Fruit fly (Drosophila melanogaster): ENCODE data around the gene CG13473.

Gene CG13473

DNA sequence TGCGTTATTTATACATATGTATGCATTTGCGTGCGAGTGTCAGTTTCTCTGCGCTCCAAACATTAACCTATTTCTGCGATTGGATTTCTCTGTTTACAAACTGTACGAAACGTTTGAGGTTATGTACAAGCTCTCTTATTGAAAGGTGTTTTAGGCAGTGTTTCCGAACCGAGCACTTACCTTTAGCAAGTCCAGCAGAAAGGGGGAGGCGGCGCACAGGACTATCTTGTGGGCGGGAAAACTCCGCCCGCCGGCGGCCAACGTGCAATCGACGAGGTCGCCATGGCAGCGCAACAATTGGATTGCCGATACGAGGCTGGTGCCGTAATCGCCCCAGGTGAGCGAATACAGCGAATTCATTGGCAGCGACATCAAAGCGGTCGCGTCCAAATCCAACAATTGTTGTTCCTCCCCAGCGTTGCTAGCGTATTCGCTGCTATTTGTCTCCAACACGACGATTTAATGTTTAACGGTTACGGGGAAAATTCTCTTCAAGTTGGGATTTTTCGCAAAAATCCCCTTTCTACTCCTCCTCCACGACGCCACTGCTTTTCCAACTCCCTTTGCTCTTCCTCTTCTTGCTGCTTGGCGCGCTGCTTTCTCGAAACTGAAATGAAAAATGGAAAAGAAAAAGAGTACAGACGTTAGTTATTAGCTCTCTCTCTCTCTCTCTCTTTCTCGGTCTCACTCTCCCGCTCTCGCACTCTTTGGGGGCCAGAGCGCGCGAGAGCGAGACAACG lies 28.3 kb downstream of the CG13473 start (continued):
- peak; percentile 73 for TF ChIP-seq CG4328 (GFP tag; optimal IDR thresholded peaks at IDR 0.05)
- TF ChIP-seq CG7745 (tag; optimal IDR thresholded peaks at IDR 0.05), result no peak
- peak; percentile 81 for TF ChIP-seq CG7357 (GFP tag; IDR thresholded peaks at IDR 0.05)
- TF ChIP-seq wek (GFP tag; optimal IDR thresholded peaks at IDR 0.05), result peak; percentile 68
- peak; percentile 91 for TF ChIP-seq CG8944 (GFP tag; optimal IDR thresholded peaks at IDR 0.05)
- TF ChIP-seq CG5245 (GFP tag; optimal IDR thresholded peaks at IDR 0.05), result peak; percentile 77
- peak; percentile 84 for TF ChIP-seq Hr3 (GFP tag; optimal IDR thresholded peaks at IDR 0.05)
- peak; percentile 77; the same call in 1 of the 3 replicates for TF ChIP-seq CG3726 (GFP tag; IDR thresholded peaks at IDR 0.05)
- TF ChIP-seq CrebB (tag; optimal IDR thresholded peaks at IDR 0.05), result peak; percentile 64
- TF ChIP-seq Jarid2 (GFP tag; optimal IDR thresholded peaks at IDR 0.05), result peak; percentile 81
- peak; percentile 35 for TF ChIP-seq CG8478 (optimal IDR thresholded peaks at IDR 0.05)
- TF ChIP-seq CG8765 (GFP tag; IDR thresholded peaks at IDR 0.05), result peak; percentile 84
- peak; percentile 82 for TF ChIP-seq Side (GFP tag; optimal IDR thresholded peaks at IDR 0.05)
- TF ChIP-seq unpg (GFP tag; optimal IDR thresholded peaks at IDR 0.05), result peak; percentile 86
- peak; percentile 30 for TF ChIP-seq ac (GFP tag; optimal IDR thresholded peaks at IDR 0.05)
- TF ChIP-seq HLH4C (GFP tag; IDR thresholded peaks at IDR 0.05; ENCODE audit: partially characterized antibody), result no peak
- peak; percentile 88 for TF ChIP-seq CG4282 (GFP tag; optimal IDR thresholded peaks at IDR 0.05)
- TF ChIP-seq onecut (GFP tag; IDR thresholded peaks at IDR 0.05), result peak; percentile 85
- TF ChIP-seq CG14014 (GFP tag; IDR thresholded peaks at IDR 0.05), result peak; percentile 92
- peak; percentile 46 for TF ChIP-seq Sry-δ (GFP tag; optimal IDR thresholded peaks at IDR 0.05)
- TF ChIP-seq Xrp1 (GFP tag; IDR thresholded peaks at IDR 0.05), result peak; percentile 88
- TF ChIP-seq D19A (tag; optimal IDR thresholded peaks at IDR 0.05), result peak; percentile 68
- TF ChIP-seq lilli (GFP tag; optimal IDR thresholded peaks at IDR 0.05), result peak; percentile 95
- TF ChIP-seq HmgD (GFP tag; optimal IDR thresholded peaks at IDR 0.05), result peak; percentile 81
- peak; percentile 95 for TF ChIP-seq CG9609 (GFP tag; optimal IDR thresholded peaks at IDR 0.05)
- peak; percentile 98 for TF ChIP-seq Med (GFP tag)
- peak; percentile 90 for TF ChIP-seq NfI (GFP tag; optimal IDR thresholded peaks at IDR 0.05)
- TF ChIP-seq Kr (GFP tag; optimal IDR thresholded peaks at IDR 0.05), result no peak
- TF ChIP-seq CG11085 (GFP tag; IDR thresholded peaks at IDR 0.05), result peak; percentile 87
- TF ChIP-seq CG17186 (GFP tag; optimal IDR thresholded peaks at IDR 0.05), result peak; percentile 50
- TF ChIP-seq h (optimal IDR thresholded peaks at IDR 0.05), result no peak
- peak; percentile 85 for TF ChIP-seq Mad (GFP tag; optimal IDR thresholded peaks at IDR 0.05)
- peak; percentile 43 for TF ChIP-seq CG10267 (tag; optimal IDR thresholded peaks at IDR 0.05)
- peak; percentile 88 for TF ChIP-seq H2.0 (GFP tag; IDR thresholded peaks at IDR 0.05)
- peak; percentile 93 for TF ChIP-seq dysf (GFP tag; IDR thresholded peaks at IDR 0.05)
- peak; percentile 85 for TF ChIP-seq CG43689 (GFP tag; IDR thresholded peaks at IDR 0.05)
- TF ChIP-seq CG31388 (GFP tag; optimal IDR thresholded peaks at IDR 0.05), result peak; percentile 16
- peak; percentile 94 for TF ChIP-seq CG3163 (GFP tag; optimal IDR thresholded peaks at IDR 0.05)
- peak; percentile 41; the same call in 1 of the 2 replicates for TF ChIP-seq dati (GFP tag; IDR thresholded peaks at IDR 0.05)
- TF ChIP-seq ken (GFP tag; IDR thresholded peaks at IDR 0.05), result peak; percentile 91
- TF ChIP-seq CG11504 (tag; optimal IDR thresholded peaks at IDR 0.05), result peak; percentile 85
- peak; percentile 93 for TF ChIP-seq pros (GFP tag; optimal IDR thresholded peaks at IDR 0.05)
- peak; percentile 87 for TF ChIP-seq CoRest (tag; optimal IDR thresholded peaks at IDR 0.05)
- TF ChIP-seq so (GFP tag; IDR thresholded peaks at IDR 0.05), result peak; percentile 93
- peak; percentile 41 for TF ChIP-seq zen2 (GFP tag; IDR thresholded peaks at IDR 0.05; ENCODE audit: partially characterized antibody)
- TF ChIP-seq Nf-YB (GFP tag; optimal IDR thresholded peaks at IDR 0.05), result peak; percentile 62
- peak; percentile 74 for TF ChIP-seq gcm2 (GFP tag; optimal IDR thresholded peaks at IDR 0.05)
- peak; percentile 86 for TF ChIP-seq Dek (tag; optimal IDR thresholded peaks at IDR 0.05)
- peak; percentile 86 for TF ChIP-seq otp (GFP tag; IDR thresholded peaks at IDR 0.05)
- TF ChIP-seq CG2120 (GFP tag; optimal IDR thresholded peaks at IDR 0.05), result peak; percentile 97
- peak; percentile 89 for TF ChIP-seq HHEX (GFP tag; optimal IDR thresholded peaks at IDR 0.05)
